Worm (Caenorhabditis elegans) whole organism, L4 larva: Measurements from ENCODE around the gene cgt-1.

ENCODE experiments used
- D1046.2 ChIP-seq: fragments of 200-800 bp; sonication (Bioruptor generic); IDR thresholded peaks from 2 replicates; pipeline ENCODE4 v1.3.6; 2022; ENCODE audit warnings: missing genetic modification characterization, missing compliant biosample characterization
- F26F4.8 ChIP-seq: fragments of 200-800 bp; sonication (Bioruptor generic); conservative IDR thresholded peaks from 2 replicates; pipeline ENCODE4 v1.3.6; 2022; ENCODE audit warnings: missing genetic modification characterization, missing compliant biosample characterization
- F49E8.2 ChIP-seq: sonication (generic microtip); optimal IDR thresholded peaks from 2 replicates; lab custom pipeline; 2016; ENCODE audit warnings: missing compliant biosample characterization, mild to moderate bottlenecking, missing genetic modification characterization, borderline replicate concordance
- R02D3.7 ChIP-seq: fragments of 150-350 bp; sonication (generic microtip); optimal IDR thresholded peaks from 3 replicates; lab custom pipeline; 2014; ENCODE audit warnings: missing biosample characterization, missing genetic modification characterization
- T26A8.4 ChIP-seq: fragments of 200-800 bp; sonication (Bioruptor generic); IDR thresholded peaks from 2 replicates; pipeline ENCODE4 v1.3.6; 2022; ENCODE audit warnings: missing genetic modification characterization, missing compliant biosample characterization
- Y105C5A.15 ChIP-seq: fragments of 200-800 bp; sonication (Bioruptor generic); IDR thresholded peaks from 2 replicates; pipeline ENCODE4 v1.3.6; 2022; ENCODE audit warnings: missing genetic modification characterization, missing compliant biosample characterization
- ZK337.2 ChIP-seq: fragments of 200-800 bp; sonication (Bioruptor generic); IDR thresholded peaks from 2 replicates; pipeline ENCODE4 v1.3.6; 2022; ENCODE audit warnings: missing genetic modification reagents, missing genetic modification characterization, missing compliant biosample characterization
- ZK546.5 ChIP-seq, 2 experiments: sonication (generic microtip); optimal IDR thresholded peaks; 2 replicates each; lab custom pipeline; 2017; ENCODE audit warnings: missing biosample characterization in 2 of 2, missing genetic modification characterization in 2 of 2
- aly-2 ChIP-seq: sonication (generic microtip); optimal IDR thresholded peaks from 2 replicates; lab custom pipeline; 2018; ENCODE audit warnings: missing biosample characterization, missing genetic modification characterization
- ama-1 ChIP-seq: fragments of 150-350 bp; optimal IDR thresholded peaks from 2 replicates; lab custom pipeline; 2014; ENCODE audit warnings: inconsistent platforms, mixed read lengths
- ceh-32 ChIP-seq: sonication (generic microtip); optimal IDR thresholded peaks from 2 replicates; lab custom pipeline; 2016; ENCODE audit warnings: mild to moderate bottlenecking, missing genetic modification characterization, missing compliant biosample characterization; ENCODE audit not compliant: poor library complexity
- ces-1 ChIP-seq: fragments of 150-350 bp; sonication (generic microtip); optimal IDR thresholded peaks from 4 replicates; lab custom pipeline; 2014; ENCODE audit warnings: missing biosample characterization, missing genetic modification reagents, missing genetic modification characterization
- cey-2 ChIP-seq: sonication (generic microtip); optimal IDR thresholded peaks from 3 replicates; lab custom pipeline; 2017; ENCODE audit warnings: missing genetic modification characterization, mild to moderate bottlenecking, missing compliant biosample characterization, antibody characterized with exemption, borderline replicate concordance; ENCODE audit not compliant: insufficient read depth
- ctbp-1 ChIP-seq: fragments of 200-800 bp; sonication (Bioruptor generic); IDR thresholded peaks from 2 replicates; pipeline ENCODE4 v1.3.6; 2022; ENCODE audit warnings: missing genetic modification reagents, missing genetic modification characterization, missing compliant biosample characterization
- daf-16 ChIP-seq, 3 experiments: sonication (generic microtip); optimal IDR thresholded peaks; 2 replicates each; lab custom pipeline; 2016 to 2017; ENCODE audit warnings: missing genetic modification characterization in 3 of 3, missing genetic modification reagents in 3 of 3, mild to moderate bottlenecking in 2 of 3, missing compliant biosample characterization in 2 of 3, missing biosample characterization in 1 of 3, moderate library complexity in 1 of 3
- daf-8 ChIP-seq: fragments of 200-800 bp; sonication (Bioruptor generic); IDR thresholded peaks from 2 replicates; pipeline ENCODE4 v1.3.6; 2022; ENCODE audit warnings: missing genetic modification characterization, missing compliant biosample characterization
- dmd-6 ChIP-seq: fragments of 200-800 bp; sonication (Bioruptor generic); IDR thresholded peaks from 2 replicates; pipeline ENCODE4 v1.3.6; 2022; ENCODE audit warnings: missing genetic modification reagents, missing genetic modification characterization, missing compliant biosample characterization
- dmd-8 ChIP-seq: fragments of 200-800 bp; sonication (Bioruptor generic); IDR thresholded peaks from 2 replicates; pipeline ENCODE4 v1.3.6; 2022; ENCODE audit warnings: missing genetic modification characterization, missing compliant biosample characterization
- dmd-9 ChIP-seq: fragments of 200-800 bp; sonication (Bioruptor generic); IDR thresholded peaks from 2 replicates; pipeline ENCODE4 v1.3.6; 2022; ENCODE audit warnings: missing genetic modification reagents, missing genetic modification characterization, missing compliant biosample characterization
- duxl-1 ChIP-seq: sonication (generic microtip); optimal IDR thresholded peaks from 2 replicates; lab custom pipeline; 2016; ENCODE audit warnings: mild to moderate bottlenecking, missing genetic modification characterization, moderate library complexity, missing compliant biosample characterization; ENCODE audit not compliant: poor library complexity
- dve-1 ChIP-seq: sonication (generic microtip); optimal IDR thresholded peaks from 2 replicates; lab custom pipeline; 2017; ENCODE audit warnings: antibody characterized with exemption, mild to moderate bottlenecking, missing genetic modification characterization, missing compliant biosample characterization; ENCODE audit not compliant: insufficient read depth
- egl-27 ChIP-seq: sonication (generic microtip); optimal IDR thresholded peaks from 3 replicates; lab custom pipeline; 2017; ENCODE audit warnings: missing biosample characterization, missing genetic modification reagents, missing genetic modification characterization
- egl-43 ChIP-seq: fragments of 200-800 bp; sonication (Bioruptor generic); IDR thresholded peaks from 2 replicates; pipeline ENCODE4 v1.3.6; 2022; ENCODE audit warnings: missing genetic modification reagents, missing genetic modification characterization, missing compliant biosample characterization
- fos-1 ChIP-seq: fragments of 150-350 bp; optimal IDR thresholded peaks from 2 replicates; lab custom pipeline; 2014; ENCODE audit warnings: missing biosample characterization, missing genetic modification characterization
- hlh-11 ChIP-seq: fragments of 200-800 bp; sonication (Bioruptor generic); optimal IDR thresholded peaks from 2 replicates; lab custom pipeline; 2018; ENCODE audit warnings: mild to moderate bottlenecking, missing genetic modification characterization, missing compliant biosample characterization
- lin-1 ChIP-seq: fragments of 200-800 bp; sonication (Bioruptor generic); IDR thresholded peaks from 2 replicates; pipeline ENCODE4 v1.3.6; 2022; ENCODE audit warnings: missing genetic modification reagents, missing genetic modification characterization, missing compliant biosample characterization
- lir-3 ChIP-seq: sonication (generic microtip); optimal IDR thresholded peaks from 2 replicates; lab custom pipeline; 2016; ENCODE audit warnings: mild to moderate bottlenecking, missing genetic modification characterization, missing compliant biosample characterization
- lsy-2 ChIP-seq, 2 experiments: fragments of 150-350 bp in 1 of 2; sonication (generic microtip) in 1 of 2; optimal IDR thresholded peaks; 2 replicates each; lab custom pipeline; 2014 to 2017; ENCODE audit warnings: missing biosample characterization in 2 of 2, missing genetic modification characterization in 2 of 2
- madf-5 ChIP-seq, 2 experiments: fragments of 200-800 bp; sonication (Bioruptor generic); IDR thresholded peaks; 2 replicates each; pipeline ENCODE4 v1.3.6; 2022; ENCODE audit warnings: missing compliant biosample characterization in 2 of 2, missing genetic modification characterization in 2 of 2
- madf-9 ChIP-seq: fragments of 200-800 bp; sonication (Bioruptor generic); conservative IDR thresholded peaks from 2 replicates; pipeline ENCODE4 v1.3.6; 2022; ENCODE audit warnings: missing genetic modification reagents, missing genetic modification characterization, missing compliant biosample characterization
- mxl-3 ChIP-seq: fragments of 200-800 bp; sonication (Bioruptor generic); optimal IDR thresholded peaks from 2 replicates; lab custom pipeline; 2018; ENCODE audit warnings: mild to moderate bottlenecking, missing genetic modification characterization, missing compliant biosample characterization
- nhr-11 ChIP-seq: fragments of 150-350 bp; optimal IDR thresholded peaks from 2 replicates; lab custom pipeline; 2014; ENCODE audit warnings: missing biosample characterization, missing genetic modification characterization
- nhr-237 ChIP-seq: sonication (generic microtip); optimal IDR thresholded peaks from 2 replicates; lab custom pipeline; 2017; ENCODE audit warnings: missing biosample characterization, missing genetic modification characterization
- nhr-25 ChIP-seq: sonication (generic microtip); optimal IDR thresholded peaks from 2 replicates; lab custom pipeline; 2017; ENCODE audit warnings: missing genetic modification characterization, mild to moderate bottlenecking, missing compliant biosample characterization, antibody characterized with exemption, moderate library complexity, borderline replicate concordance; ENCODE audit not compliant: insufficient read depth
- pha-4 ChIP-seq, 2 experiments: fragments of 150-350 bp in 1 of 2; fragments of 200-800 bp in 1 of 2; sonication (Bioruptor generic) in 1 of 2; IDR thresholded peaks in 1 of 2; optimal IDR thresholded peaks in 1 of 2; 2 replicates each; pipeline versions ENCODE4 v1.3.6 to Lab custom; 2014 to 2022; ENCODE audit warnings: missing genetic modification characterization in 2 of 2, missing genetic modification reagents in 2 of 2, missing biosample characterization in 1 of 2, missing compliant biosample characterization in 1 of 2
- skn-1 ChIP-seq: fragments of 150-350 bp; optimal IDR thresholded peaks from 2 replicates; lab custom pipeline; 2014; ENCODE audit warnings: missing biosample characterization, missing genetic modification characterization
- snpc-1.2 ChIP-seq: fragments of 200-800 bp; sonication (Bioruptor generic); IDR thresholded peaks from 2 replicates; pipeline ENCODE4 v1.3.6; 2022; ENCODE audit warnings: missing genetic modification reagents, missing genetic modification characterization, missing compliant biosample characterization
- spr-1 ChIP-seq: sonication (generic microtip); optimal IDR thresholded peaks from 2 replicates; lab custom pipeline; 2016; ENCODE audit warnings: mild to moderate bottlenecking, missing genetic modification characterization, missing compliant biosample characterization
- tra-1 ChIP-seq: fragments of 200-800 bp; sonication (Bioruptor generic); IDR thresholded peaks from 2 replicates; pipeline ENCODE4 v1.3.6; 2022; ENCODE audit warnings: missing genetic modification reagents, missing genetic modification characterization, missing compliant biosample characterization
- unc-62 ChIP-seq, 3 experiments: fragments of 150-350 bp in 1 of 3; sonication (generic microtip); optimal IDR thresholded peaks in 2 of 3; peaks in 1 of 3; 1 replicate in 1 of 3; 2 replicates in 2 of 3; lab custom pipeline; 2014 to 2017; ENCODE audit warnings: missing biosample characterization in 3 of 3, missing genetic modification characterization in 3 of 3, missing genetic modification reagents in 3 of 3, missing genotype in 1 of 3
- zag-1 ChIP-seq: fragments of 150-350 bp; optimal IDR thresholded peaks from 2 replicates; lab custom pipeline; 2014; ENCODE audit warnings: missing biosample characterization, missing genetic modification characterization
- zfp-3 ChIP-seq: fragments of 200-800 bp; sonication (Bioruptor generic); conservative IDR thresholded peaks from 2 replicates; pipeline ENCODE4 v1.3.6; 2022; ENCODE audit warnings: missing genetic modification reagents, missing genetic modification characterization, missing compliant biosample characterization
- ztf-11 ChIP-seq: fragments of 150-350 bp; optimal IDR thresholded peaks from 2 replicates; lab custom pipeline; 2014; ENCODE audit warnings: missing biosample characterization, missing genetic modification characterization

cgt-1 gene

DNA sequence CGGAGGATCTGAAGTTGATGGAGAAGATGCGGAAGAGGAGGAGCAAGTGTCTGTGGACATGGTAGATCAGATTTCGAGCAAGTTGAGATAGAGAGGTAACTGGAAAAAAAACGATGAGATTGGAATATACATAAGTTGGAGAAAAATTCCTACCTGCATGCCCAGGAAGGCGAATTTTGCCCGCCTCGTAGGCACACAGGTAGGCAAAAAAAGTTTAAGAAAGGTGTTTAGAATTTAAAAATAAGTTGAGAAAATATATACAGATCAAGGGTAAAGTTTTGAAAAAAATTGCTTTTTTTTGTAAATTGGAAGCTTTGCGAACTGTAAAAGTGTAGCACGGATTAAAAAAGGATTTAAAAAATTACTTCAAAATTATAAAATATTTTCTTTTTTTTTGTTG lies 9.1 kb downstream of the cgt-1 start, which contains the start of gene nhr-84:
Gene nhr-84 (minus strand): TSS at position 101 of the 400 bp plus-strand sequence.
- TF ChIP-seq ces-1 (GFP tag; lab: Kevin White, UChicago) (no peak), zfp-3 (no peak), egl-43 (GFP tag; lab: Robert Waterston, UW) (no peak)

DNA sequence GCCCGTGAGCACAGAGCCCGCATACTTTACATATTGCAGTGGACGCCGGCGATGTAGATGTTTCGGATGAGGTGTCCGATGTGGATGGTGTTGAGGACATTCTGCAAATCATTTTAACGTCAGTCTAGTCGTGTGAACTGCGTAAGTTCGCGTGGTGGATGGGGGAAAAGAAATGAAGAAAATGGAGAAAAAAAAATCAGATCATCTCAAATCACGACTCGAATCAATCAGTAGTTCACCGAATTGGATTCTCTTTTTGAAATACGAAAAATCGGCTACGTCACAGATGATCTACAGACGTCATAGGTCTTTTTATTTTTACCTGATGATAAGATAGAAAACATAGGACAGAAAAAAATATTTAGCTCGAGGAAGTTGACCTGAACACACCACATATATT lies 12.3 kb downstream of the cgt-1 start, which contains the start of gene nhr-102:
Gene nhr-102 (minus strand): TSS at position 101 of the 400 bp plus-strand sequence.
- no peak for TF ChIP-seq unc-62 (GFP tag; optimal IDR thresholded peaks at IDR 0.05 in 1 of 2; lab: Kevin White, UChicago)
- TF ChIP-seq unc-62 (tag; optimal IDR thresholded peaks at IDR 0.05; lab: Kevin White, UChicago): no peak
- TF ChIP-seq ztf-11: no peak
- 0 out of 2 replicates have a peak, but pooled peaks have one; percentile 26 for TF ChIP-seq T26A8.4
- no peak for TF ChIP-seq duxl-1 (tag; lab: Kevin White, UChicago)
- peak; percentile 2 for TF ChIP-seq dve-1 (tag; lab: Kevin White, UChicago)
- TF ChIP-seq hlh-11 (tag; lab: Kevin White, UChicago): no peak

DNA sequence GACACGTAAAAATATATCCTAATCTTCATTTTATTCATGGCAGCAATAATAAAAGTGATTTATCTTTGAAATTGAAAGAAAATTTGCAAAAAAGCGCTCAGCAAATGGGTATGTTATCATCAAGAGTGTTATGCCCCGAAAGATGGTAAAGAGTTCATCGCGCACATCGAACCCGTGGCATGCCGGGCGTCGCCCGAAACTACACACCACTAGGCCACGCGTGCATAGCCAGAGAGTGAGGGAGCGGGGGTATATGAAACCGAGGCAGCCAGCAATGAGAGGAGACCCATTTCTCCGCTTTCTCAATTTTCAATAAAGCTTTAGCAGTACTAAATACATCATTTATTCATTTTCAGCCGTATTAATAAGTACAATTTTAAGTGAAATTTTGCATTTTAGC lies 14.9 kb downstream of the cgt-1 start:
- TF ChIP-seq nhr-237 (tag; lab: Kevin White, UChicago): no peak
- TF ChIP-seq daf-16 (GFP tag; optimal IDR thresholded peaks at IDR 0.05; lab: Kevin White, UChicago): peak; percentile 75 to 97
- TF ChIP-seq daf-16 (tag; optimal IDR thresholded peaks at IDR 0.05; lab: Kevin White, UChicago): peak; percentile 79
- TF ChIP-seq nhr-11: peak; percentile 54
- TF ChIP-seq dve-1 (tag; lab: Kevin White, UChicago): no peak
- peak; percentile 99 for TF ChIP-seq dmd-8 (GFP tag; lab: Robert Waterston, UW)
- peak; percentile 90 for TF ChIP-seq duxl-1 (tag; lab: Kevin White, UChicago)
- no peak for TF ChIP-seq R02D3.7 (tag; lab: Kevin White, UChicago)
- TF ChIP-seq spr-1: peak; percentile 93
- peak; percentile 85 for TF ChIP-seq dmd-9 (GFP tag; lab: Robert Waterston, UW)
- TF ChIP-seq skn-1 (tag; lab: Kevin White, UChicago): no peak
- TF ChIP-seq F26F4.8: peak; percentile 98
- peak; percentile 92 for TF ChIP-seq ctbp-1 (GFP tag; lab: Robert Waterston, UW)
- TF ChIP-seq mxl-3: peak; percentile 89
- peak in 1 of 2 experiments; percentile 42 for TF ChIP-seq lsy-2 (tag; optimal IDR thresholded peaks at IDR 0.05; lab: Kevin White, UChicago)
- TF ChIP-seq fos-1 (tag; lab: Kevin White, UChicago): no peak
- peak; percentile 74 for TF ChIP-seq aly-2
- no peak for TF ChIP-seq nhr-25
- TF ChIP-seq pha-4 (GFP tag; IDR thresholded peaks at IDR 0.05; lab: Robert Waterston, UW): peak; percentile 97
- no peak for TF ChIP-seq pha-4 (tag; optimal IDR thresholded peaks at IDR 0.05; lab: Kevin White, UChicago)
- TF ChIP-seq lir-3 (tag; lab: Kevin White, UChicago): peak; percentile 89
- TF ChIP-seq madf-5 (GFP tag; IDR thresholded peaks at IDR 0.05; lab: Robert Waterston, UW): peak; percentile 97 to 99
- TF ChIP-seq daf-8 (GFP tag; lab: Robert Waterston, UW): peak; percentile 94
- TF ChIP-seq ztf-11: no peak
- peak; percentile 26 for TF ChIP-seq ces-1 (GFP tag; lab: Kevin White, UChicago)
- TF ChIP-seq zag-1 (tag; lab: Kevin White, UChicago): no peak
- TF ChIP-seq dmd-6 (GFP tag; lab: Robert Waterston, UW): peak; percentile 89
- no peak for TF ChIP-seq unc-62 (GFP tag; optimal IDR thresholded peaks at IDR 0.05 in 1 of 2; lab: Kevin White, UChicago)
- peak; percentile 54 for TF ChIP-seq unc-62 (tag; optimal IDR thresholded peaks at IDR 0.05; lab: Kevin White, UChicago)
- TF ChIP-seq ceh-32 (tag; lab: Kevin White, UChicago): peak; percentile 72
- TF ChIP-seq ZK337.2: peak; percentile 93
- TF ChIP-seq tra-1 (GFP tag; lab: Robert Waterston, UW): peak; percentile 96
- peak; percentile 96 for TF ChIP-seq D1046.2 (GFP tag; lab: Robert Waterston, UW)
- TF ChIP-seq egl-27 (tag; lab: Kevin White, UChicago): no peak
- TF ChIP-seq F49E8.2: peak; percentile 89
- no peak for TF ChIP-seq cey-2 (tag; lab: Kevin White, UChicago)
- peak; percentile 93 for TF ChIP-seq madf-9 (GFP tag; lab: Robert Waterston, UW)
- TF ChIP-seq ama-1: no peak
- TF ChIP-seq lin-1: peak; percentile 90
- TF ChIP-seq Y105C5A.15: peak; percentile 97
- peak; percentile 92 for TF ChIP-seq snpc-1.2 (GFP tag; lab: Robert Waterston, UW)
- no peak for TF ChIP-seq ZK546.5 (tag; optimal IDR thresholded peaks at IDR 0.05; lab: Kevin White, UChicago)
